Worm (Caenorhabditis elegans): ENCODE results near the gene srw-44.

The srw-44 gene

DNA sequence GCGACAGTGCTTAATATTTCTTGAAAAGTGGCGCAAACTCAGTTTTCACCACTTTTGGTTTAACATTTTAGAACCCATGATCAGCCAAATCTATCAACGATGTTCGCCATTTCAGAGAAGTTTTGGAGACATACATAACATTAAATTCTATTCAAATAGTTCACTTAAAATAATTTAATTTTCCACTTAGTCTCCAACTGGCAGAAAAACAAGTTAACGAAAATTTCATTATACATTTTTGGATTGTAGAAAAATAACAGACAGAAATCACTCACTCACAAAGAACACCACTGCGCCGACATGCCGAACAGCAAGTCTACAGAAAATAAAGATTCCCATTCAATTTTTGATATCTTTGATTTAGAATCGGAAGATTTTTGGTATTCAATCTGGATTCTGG, at the start of gene srw-44:
srw-44 (plus strand) TSS at position 301 of the 400 bp plus-strand sequence.
- TF ChIP-seq F57C9.4 (tag; optimal IDR thresholded peaks at IDR 0.05): no peak
- no peak for TF ChIP-seq somi-1 (GFP tag; optimal IDR thresholded peaks at IDR 0.05)
- TF ChIP-seq lin-35 (GFP tag; optimal IDR thresholded peaks at IDR 0.05): no peak
- TF ChIP-seq T26A5.8 (tag; optimal IDR thresholded peaks at IDR 0.05): no peak
- TF ChIP-seq nhr-27 (tag; optimal IDR thresholded peaks at IDR 0.05): no peak
- no peak for TF ChIP-seq F33H1.4 (GFP tag; IDR thresholded peaks at IDR 0.05)
- no peak for TF ChIP-seq lir-1 (GFP tag; conservative IDR thresholded peaks at IDR 0.05)

- no peak for TF ChIP-seq hlh-12 (tag; optimal IDR thresholded peaks at IDR 0.05)
- TF ChIP-seq Y53F4B.3 (GFP tag; IDR thresholded peaks at IDR 0.05): no peak
- no peak for TF ChIP-seq K12H6.12 (tag; optimal IDR thresholded peaks at IDR 0.05)
- TF ChIP-seq rpc-1 (optimal IDR thresholded peaks at IDR 0.05): no peak
- no peak for TF ChIP-seq rpc-1 (tag; optimal IDR thresholded peaks at IDR 0.05)
- no peak for TF ChIP-seq madf-6 (GFP tag; IDR thresholded peaks at IDR 0.05)
These were observed 44.2 kb upstream of the srw-44 start, which contains the start of gene mltn-11 for ce11 chrV:16635911-16636310. Gene mltn-11, plus strand, starts transcription at chrV:16636186.

ce11 chrV:16638204-16638603, 41.9 kb upstream of the srw-44 start, which contains the start of gene srw-76:
Gene srw-76, minus strand, starts transcription at chrV:16638304.
- no peak for TF ChIP-seq pbrm-1 (GFP tag; IDR thresholded peaks at IDR 0.05)
- no peak for TF ChIP-seq B0261.1 (tag; optimal IDR thresholded peaks at IDR 0.05)
- no peak for TF ChIP-seq B0035.1 (tag; optimal IDR thresholded peaks at IDR 0.05)
- no peak for TF ChIP-seq ets-4 (GFP tag; optimal IDR thresholded peaks at IDR 0.05)
- TF ChIP-seq attf-3 (GFP tag; conservative IDR thresholded peaks at IDR 0.05): no peak
- no peak for TF ChIP-seq dox-1 (GFP tag; IDR thresholded peaks at IDR 0.05)
- TF ChIP-seq lsl-1 (GFP tag; optimal IDR thresholded peaks at IDR 0.05): no peak
- no peak for TF ChIP-seq B0019.2 (GFP tag; conservative IDR thresholded peaks at IDR 0.05)
- TF ChIP-seq tlf-1 (GFP tag; optimal IDR thresholded peaks at IDR 0.05): no peak
- no peak for TF ChIP-seq Y95B8A.8 (GFP tag; IDR thresholded peaks at IDR 0.05)

DNA sequence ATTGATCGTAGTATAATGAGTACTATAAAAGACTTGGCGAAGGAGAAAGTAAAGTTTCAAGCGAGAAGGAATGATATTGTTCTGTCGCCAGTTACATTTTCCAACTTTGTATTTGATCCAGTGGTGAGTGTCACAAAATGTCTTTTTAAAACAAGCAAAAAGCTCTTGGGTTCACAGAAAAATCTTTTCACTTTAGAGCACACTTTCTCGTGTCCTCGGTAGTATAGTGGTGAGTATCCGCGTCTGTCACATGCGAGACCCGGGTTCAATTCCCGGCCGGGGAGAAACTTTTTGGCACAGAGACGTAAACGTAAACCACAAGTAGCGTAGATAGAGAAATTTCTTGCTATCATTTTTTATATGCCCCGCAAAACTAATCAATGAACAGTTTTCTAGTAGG, 39.7 kb upstream of the srw-44 start:
- no peak for TF ChIP-seq F37B4.10 (GFP tag; IDR thresholded peaks at IDR 0.05)
- no peak for TF ChIP-seq ztf-26 (tag; optimal IDR thresholded peaks at IDR 0.05)
- TF ChIP-seq T26A5.8 (tag; optimal IDR thresholded peaks at IDR 0.05): no peak
- TF ChIP-seq tbx-9 (tag; optimal IDR thresholded peaks at IDR 0.05; ENCODE audit: borderline replicate concordance): no peak
- TF ChIP-seq ztf-18 (tag; optimal IDR thresholded peaks at IDR 0.05): peak; percentile 46
- TF ChIP-seq lsl-1 (GFP tag; optimal IDR thresholded peaks at IDR 0.05): no peak
- no peak for TF ChIP-seq snpc-1.3 (tag; optimal IDR thresholded peaks at IDR 0.05; ENCODE audit: insufficient read depth)
- TF ChIP-seq attf-3 (GFP tag; conservative IDR thresholded peaks at IDR 0.05): no peak
- no peak for TF ChIP-seq ceh-91 (GFP tag; IDR thresholded peaks at IDR 0.05)
- TF ChIP-seq unc-62 (GFP tag; optimal IDR thresholded peaks at IDR 0.05): no peak
- no peak for TF ChIP-seq somi-1 (GFP tag; optimal IDR thresholded peaks at IDR 0.05)
- no peak for TF ChIP-seq ztf-28 (GFP tag; IDR thresholded peaks at IDR 0.05)
- no peak for TF ChIP-seq egl-44 (GFP tag; IDR thresholded peaks at IDR 0.05)
- no peak for TF ChIP-seq F10E7.11 (tag; optimal IDR thresholded peaks at IDR 0.05)
- TF ChIP-seq xnd-1 (tag; optimal IDR thresholded peaks at IDR 0.05): no peak
- no peak for TF ChIP-seq ccch-3 (GFP tag; optimal IDR thresholded peaks at IDR 0.05)
- peak; percentile 83 for TF ChIP-seq attf-6 (GFP tag; IDR thresholded peaks at IDR 0.05)
- peak; percentile 22 for TF ChIP-seq hrde-1 (tag; optimal IDR thresholded peaks at IDR 0.05; ENCODE audit: borderline replicate concordance)
- no peak for TF ChIP-seq ceh-79 (tag; optimal IDR thresholded peaks at IDR 0.05)
- TF ChIP-seq cebp-2 (GFP tag; IDR thresholded peaks at IDR 0.05): 0 out of 2 replicates have a peak, but pooled peaks have one; percentile 77
- no peak for TF ChIP-seq cebp-1 (GFP tag; IDR thresholded peaks at IDR 0.05)
- no peak for TF ChIP-seq cebp-1 (tag; optimal IDR thresholded peaks at IDR 0.05)
- TF ChIP-seq rec-8 (tag; optimal IDR thresholded peaks at IDR 0.05): peak in 1 of 2 experiments; percentile 31
- TF ChIP-seq F57C9.4 (tag; optimal IDR thresholded peaks at IDR 0.05): no peak
- no peak for TF ChIP-seq F23B12.7 (tag; optimal IDR thresholded peaks at IDR 0.05; ENCODE audit: insufficient read depth)
- TF ChIP-seq sdz-38 (tag; optimal IDR thresholded peaks at IDR 0.05): no peak
- no peak for TF ChIP-seq tlf-1 (GFP tag; optimal IDR thresholded peaks at IDR 0.05)
- TF ChIP-seq Y53F4B.3 (GFP tag; IDR thresholded peaks at IDR 0.05): no peak
